Worm (Caenorhabditis elegans): ENCODE results near the gene F19G12.11.

DNA sequence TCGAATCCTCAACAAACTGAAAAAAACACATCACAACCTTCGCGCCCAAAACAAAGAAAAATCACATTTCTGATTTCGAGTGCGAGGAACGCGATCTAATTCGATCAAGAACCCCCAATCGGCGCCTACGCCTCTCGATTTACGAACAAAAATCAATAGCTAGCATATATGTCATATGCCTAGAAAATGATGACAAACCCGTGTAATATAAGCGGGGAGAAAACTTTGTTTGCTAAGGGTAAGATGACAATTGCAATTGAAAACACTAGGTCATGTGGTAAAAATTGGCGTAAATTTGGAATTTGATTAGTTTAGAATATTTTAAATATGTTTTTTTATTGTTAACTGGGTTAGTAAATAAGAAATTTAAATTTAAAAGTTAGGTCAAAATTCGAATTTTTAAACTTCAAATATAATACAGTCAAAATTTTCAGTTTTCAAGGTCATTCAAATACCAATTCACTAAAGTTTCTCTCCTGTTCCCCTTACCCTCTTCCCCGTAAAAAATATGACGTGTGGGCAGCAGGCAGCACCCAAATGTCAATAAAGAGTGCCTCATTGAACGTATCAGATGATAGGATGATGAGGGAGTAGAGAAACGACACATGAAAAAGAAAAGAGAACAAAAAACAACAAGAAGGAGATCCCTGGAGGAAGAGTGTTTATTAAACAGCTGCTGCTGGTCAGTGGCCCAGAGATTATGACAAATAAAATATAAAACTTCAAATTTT is 30.2 kb upstream of the F19G12.11 start:
- TF ChIP-seq ZK546.5 (tag; optimal IDR thresholded peaks at IDR 0.05) (no peak), ceh-82 (tag; optimal IDR thresholded peaks at IDR 0.05) (no peak), nhr-237 (tag; optimal IDR thresholded peaks at IDR 0.05) (no peak), ztf-4 (tag; optimal IDR thresholded peaks at IDR 0.05) (peak; percentile 67), F13H6.1 (tag; optimal IDR thresholded peaks at IDR 0.05) (peak; percentile 88), fos-1 (tag; optimal IDR thresholded peaks at IDR 0.05) (peak; percentile 85), R02D3.7 (tag; optimal IDR thresholded peaks at IDR 0.05) (no peak), snpc-4 (tag; optimal IDR thresholded peaks at IDR 0.05) (no peak), ztf-1 (GFP tag; conservative IDR thresholded peaks at IDR 0.05) (no peak), dmd-4 (tag; optimal IDR thresholded peaks at IDR 0.05) (no peak), nhr-77 (tag; optimal IDR thresholded peaks at IDR 0.05) (no peak), sma-3 (GFP tag; optimal IDR thresholded peaks at IDR 0.05) (peak; percentile 43), skn-1 (tag; optimal IDR thresholded peaks at IDR 0.05) (peak; percentile 91), ama-1 (optimal IDR thresholded peaks at IDR 0.05) (no peak)

Measured in whole organism, L2 larva.